Fruit fly (Drosophila melanogaster) whole organism, embryonic: Measurements from ENCODE around the gene SPH93.
A peak's percentile ranks its signal among the peaks of the same experiment; 100 is the strongest.

Source experiments
- Abd-B ChIP-seq: fragments of 200-800 bp; sonication (Bioruptor generic); optimal IDR thresholded peaks from 2 replicates; lab custom pipeline; 2018; ENCODE audit warnings: missing biosample characterization, mild to moderate bottlenecking, missing genetic modification characterization, moderate library complexity
- Asciz ChIP-seq: fragments of 200-800 bp; sonication (Bioruptor generic); optimal IDR thresholded peaks from 2 replicates; lab custom pipeline; 2017; ENCODE audit warnings: missing biosample characterization, mild to moderate bottlenecking, missing genetic modification characterization, missing genetic modification reagents
- BEAF-32 ChIP-seq: fragments of 200-800 bp; sonication (Bioruptor generic); optimal IDR thresholded peaks from 3 replicates; lab custom pipeline; 2017; ENCODE audit warnings: missing biosample characterization, missing genetic modification characterization, mild to moderate bottlenecking, moderate library complexity, missing genetic modification reagents
- Bdp1 ChIP-seq: fragments of 200-800 bp; sonication (Bioruptor generic); optimal IDR thresholded peaks from 3 replicates; lab custom pipeline; 2016; ENCODE audit warnings: missing biosample characterization, missing genetic modification characterization
- Bgb ChIP-seq: fragments of 200-800 bp; sonication (Bioruptor generic); IDR thresholded peaks from 2 replicates; pipeline ENCODE4 v1.3.6; 2022; ENCODE audit warnings: missing biosample characterization, missing genetic modification characterization; ENCODE audit not compliant: partially characterized antibody
- CG10366 ChIP-seq: fragments of 200-800 bp; sonication (Bioruptor generic); IDR thresholded peaks from 2 replicates; pipeline ENCODE4 v1.3.6; 2022; ENCODE audit warnings: missing biosample characterization, missing genetic modification characterization
- CG11560 ChIP-seq: fragments of 200-800 bp; sonication (Bioruptor generic); IDR thresholded peaks from 3 replicates; pipeline ENCODE4 v1.3.6; 2022; ENCODE audit warnings: missing biosample characterization, missing genetic modification characterization
- CG13624 ChIP-seq: fragments of 200-800 bp; sonication (Bioruptor generic); optimal IDR thresholded peaks from 2 replicates; lab custom pipeline; 2016; ENCODE audit warnings: missing biosample characterization, missing genetic modification characterization
- CG13894 ChIP-seq: fragments of 200-800 bp; sonication (Bioruptor generic); optimal IDR thresholded peaks from 3 replicates; lab custom pipeline; 2018; ENCODE audit warnings: missing biosample characterization, mild to moderate bottlenecking, missing genetic modification characterization, moderate library complexity
- CG15514 ChIP-seq: fragments of 200-800 bp; sonication (Bioruptor generic); optimal IDR thresholded peaks from 3 replicates; lab custom pipeline; 2017; ENCODE audit warnings: missing biosample characterization, missing genetic modification characterization, mild to moderate bottlenecking, moderate library complexity, missing genetic modification reagents
- CG32532 ChIP-seq: fragments of 200-800 bp; sonication (Bioruptor generic); IDR thresholded peaks from 2 replicates; pipeline ENCODE4 v1.3.6; 2022; ENCODE audit warnings: missing biosample characterization, missing genetic modification characterization
- CG34422 ChIP-seq: fragments of 200-800 bp; sonication (Bioruptor generic); IDR thresholded peaks from 3 replicates; pipeline ENCODE4 v1.3.6; 2022; ENCODE audit warnings: missing biosample characterization, missing genetic modification characterization
- CG4328 ChIP-seq: fragments of 200-800 bp; sonication (Bioruptor generic); optimal IDR thresholded peaks from 3 replicates; lab custom pipeline; 2017; ENCODE audit warnings: missing biosample characterization, missing genetic modification reagents, missing genetic modification characterization
- CG8924 ChIP-seq: fragments of 200-800 bp; optimal IDR thresholded peaks from 3 replicates; lab custom pipeline; 2019; ENCODE audit warnings: missing biosample characterization, mild to moderate bottlenecking, missing genetic modification characterization, moderate library complexity
- CG9932 ChIP-seq: fragments of 200-800 bp; sonication (Bioruptor generic); IDR thresholded peaks from 2 replicates; pipeline ENCODE4 v1.3.6; 2022; ENCODE audit warnings: missing biosample characterization, missing genetic modification characterization
- CkIIα-i1 ChIP-seq: fragments of 200-800 bp; sonication (Bioruptor generic); IDR thresholded peaks from 2 replicates; pipeline ENCODE4 v1.3.6; 2022; ENCODE audit warnings: missing biosample characterization, missing genetic modification characterization
- D ChIP-seq, 2 experiments: fragments of 200-800 bp in 1 of 2; fragments of >200 bp in 1 of 2; sonication (Bioruptor generic) in 1 of 2; optimal IDR thresholded peaks; 2 replicates in 1 of 2; 3 replicates in 1 of 2; lab custom pipeline; 2017; ENCODE audit warnings: mild to moderate bottlenecking in 1 of 2, missing biosample characterization in 1 of 2, missing genetic modification characterization in 1 of 2, missing genetic modification reagents in 1 of 2
- D19A ChIP-seq: fragments of 200-800 bp; optimal IDR thresholded peaks from 3 replicates; lab custom pipeline; 2019; ENCODE audit warnings: missing biosample characterization, mild to moderate bottlenecking, missing genetic modification characterization, moderate library complexity
- Dbx ChIP-seq: fragments of 200-800 bp; sonication (Bioruptor generic); IDR thresholded peaks from 3 replicates; pipeline ENCODE4 v1.3.6; 2022; ENCODE audit warnings: missing biosample characterization, missing genetic modification characterization
- Drgx ChIP-seq: fragments of 200-800 bp; sonication (Bioruptor generic); IDR thresholded peaks from 2 replicates; pipeline ENCODE4 v1.3.6; 2022; ENCODE audit warnings: missing biosample characterization, missing genetic modification characterization
- HLH4C ChIP-seq: fragments of 200-800 bp; sonication (Bioruptor generic); IDR thresholded peaks from 3 replicates; pipeline ENCODE4 v1.3.6; 2022; ENCODE audit warnings: missing biosample characterization, missing genetic modification characterization; ENCODE audit not compliant: partially characterized antibody
- Jarid2 ChIP-seq: fragments of 200-800 bp; sonication (Bioruptor generic); optimal IDR thresholded peaks from 3 replicates; lab custom pipeline; 2017; ENCODE audit warnings: mild to moderate bottlenecking, missing biosample characterization, missing genetic modification reagents, missing genetic modification characterization
- Med ChIP-seq: fragments of 200-800 bp; sonication (Bioruptor generic); peaks from one replicate; lab custom pipeline; 2016; ENCODE audit warnings: missing biosample characterization, missing genetic modification characterization, mild to moderate bottlenecking, inconsistent platforms, moderate library complexity
- Rfx ChIP-seq: fragments of 200-800 bp; sonication (Bioruptor generic); IDR thresholded peaks from 2 replicates; pipeline ENCODE4 v1.3.6; 2022; ENCODE audit warnings: missing biosample characterization, missing genetic modification characterization
- Six4 ChIP-seq: fragments of 200-800 bp; sonication (Bioruptor generic); optimal IDR thresholded peaks from 2 replicates; lab custom pipeline; 2016; ENCODE audit warnings: missing biosample characterization, missing genetic modification characterization
- Sox102F ChIP-seq: fragments of 200-800 bp; sonication (Bioruptor generic); optimal IDR thresholded peaks from 2 replicates; lab custom pipeline; 2018; ENCODE audit warnings: missing biosample characterization, mild to moderate bottlenecking, missing genetic modification characterization, moderate library complexity
- bsh ChIP-seq, 2 experiments: fragments of 200-800 bp; sonication (Bioruptor generic); optimal IDR thresholded peaks; 2 replicates each; lab custom pipeline; 2017 to 2018; ENCODE audit warnings: mild to moderate bottlenecking in 2 of 2, missing biosample characterization in 2 of 2, missing genetic modification characterization in 2 of 2, moderate library complexity in 1 of 2
- chinmo ChIP-seq: fragments of 200-800 bp; sonication (Bioruptor generic); IDR thresholded peaks from 4 replicates; pipeline ENCODE4 v1.3.6; 2022; ENCODE audit warnings: missing biosample characterization, missing genetic modification characterization; ENCODE audit not compliant: partially characterized antibody
- gcm2 ChIP-seq: fragments of 200-800 bp; sonication (Bioruptor generic); optimal IDR thresholded peaks from 2 replicates; lab custom pipeline; 2016; ENCODE audit warnings: missing biosample characterization, missing genetic modification characterization
- kni ChIP-seq: fragments of 200-800 bp; sonication (Bioruptor generic); optimal IDR thresholded peaks from 3 replicates; lab custom pipeline; 2017; ENCODE audit warnings: mild to moderate bottlenecking, missing biosample characterization, missing genetic modification reagents, missing genetic modification characterization
- nerfin-2 ChIP-seq: fragments of 200-800 bp; sonication (Bioruptor generic); IDR thresholded peaks from 2 replicates; pipeline ENCODE4 v1.3.6; 2022; ENCODE audit warnings: missing biosample characterization, missing genetic modification characterization; ENCODE audit not compliant: partially characterized antibody
- nom ChIP-seq: fragments of 200-800 bp; sonication (Bioruptor generic); optimal IDR thresholded peaks from 2 replicates; lab custom pipeline; 2017; ENCODE audit warnings: missing biosample characterization, missing genetic modification characterization, mild to moderate bottlenecking, moderate library complexity, missing genetic modification reagents
- onecut ChIP-seq: fragments of 200-800 bp; sonication (Bioruptor generic); IDR thresholded peaks from 2 replicates; pipeline ENCODE4 v1.3.6; 2022; ENCODE audit warnings: missing biosample characterization, missing genetic modification characterization
- pan ChIP-seq, 4 experiments: fragments of >200 bp in 3 of 4; fragments of 200-800 bp in 1 of 4; sonication (Bioruptor generic) in 1 of 4; optimal IDR thresholded peaks in 3 of 4; IDR thresholded peaks in 1 of 4; 2 replicates each; pipeline versions ENCODE4 v1.3.6 to Lab custom; 2017 to 2022; ENCODE audit warnings: missing biosample characterization in 2 of 4, missing genetic modification characterization in 2 of 4, mixed read lengths in 1 of 4
- sd ChIP-seq: fragments of 200-800 bp; sonication (Bioruptor generic); optimal IDR thresholded peaks from 3 replicates; lab custom pipeline; 2018; ENCODE audit warnings: missing biosample characterization, mild to moderate bottlenecking, missing genetic modification characterization, moderate library complexity
- slbo ChIP-seq: fragments of 200-800 bp; sonication (Bioruptor generic); IDR thresholded peaks from 2 replicates; pipeline ENCODE4 v1.3.6; 2022; ENCODE audit warnings: missing biosample characterization, missing genetic modification characterization
- slp2 ChIP-seq: fragments of 200-800 bp; sonication (Bioruptor generic); optimal IDR thresholded peaks from 2 replicates; lab custom pipeline; 2016; ENCODE audit warnings: missing biosample characterization, missing genetic modification characterization
- stc ChIP-seq: fragments of 200-800 bp; sonication (Bioruptor generic); IDR thresholded peaks from 2 replicates; pipeline ENCODE4 v1.3.6; 2022; ENCODE audit warnings: missing biosample characterization, missing genetic modification characterization
- wek ChIP-seq: fragments of 200-800 bp; sonication (Bioruptor generic); optimal IDR thresholded peaks from 3 replicates; lab custom pipeline; 2018; ENCODE audit warnings: missing biosample characterization, mild to moderate bottlenecking, missing genetic modification characterization, moderate library complexity
- zen ChIP-seq: fragments of 200-800 bp; sonication (Bioruptor generic); optimal IDR thresholded peaks from 3 replicates; lab custom pipeline; 2018; ENCODE audit warnings: missing biosample characterization, mild to moderate bottlenecking, missing genetic modification characterization, moderate library complexity

SPH93 gene

dm6 chr2L:17449608-17450504, 5.9 kb downstream of the SPH93 start, which contains the start of gene dl (continued):
- TF ChIP-seq CG13624 (GFP tag; lab: Kevin White, UChicago) (peak; percentile 42), CG9932 (GFP tag; lab: Robert Waterston, UW) (peak; percentile 33; the same call in 1 of the 2 replicates), CG13894 (tag; lab: Kevin White, UChicago) (peak; percentile 7), HLH4C (peak; percentile 39; the same call in 1 of the 3 replicates), nom (GFP tag; lab: Kevin White, UChicago) (peak; percentile 18), onecut (0 out of 2 replicates have a peak, but pooled peaks have one; percentile 4), slp2 (GFP tag; lab: Kevin White, UChicago) (no peak), Sox102F (GFP tag; lab: Kevin White, UChicago) (peak; percentile 27), Rfx (GFP tag; lab: Robert Waterston, UW) (peak; percentile 27; the same call in 1 of the 2 replicates), CG34422 (GFP tag; lab: Robert Waterston, UW) (peak; percentile 18; the same call in 1 of the 3 replicates), Bdp1 (GFP tag; lab: Kevin White, UChicago) (no peak), CG10366 (GFP tag; lab: Robert Waterston, UW) (no peak), CG15514 (GFP tag; lab: Kevin White, UChicago) (peak; percentile 14), Jarid2 (GFP tag; lab: Kevin White, UChicago) (peak; percentile 90), zen (no peak), CkIIα-i1 (GFP tag; lab: Robert Waterston, UW) (no peak), CG32532 (GFP tag; lab: Robert Waterston, UW) (no peak; the same call in 1 of the 2 replicates), CG11560 (tag; lab: Robert Waterston, UW) (peak; percentile 47; the same call in 1 of the 3 replicates), CG8924 (tag; lab: Kevin White, UChicago) (no peak), Asciz (GFP tag; lab: Kevin White, UChicago) (peak; percentile 5), wek (no peak), chinmo (peak; percentile 85; the same call in 3 of the 4 replicates), stc (GFP tag; lab: Robert Waterston, UW) (no peak), Med (GFP tag; lab: Kevin White, UChicago) (peak; percentile 85), gcm2 (GFP tag; lab: Kevin White, UChicago) (no peak), Dbx (GFP tag; lab: Robert Waterston, UW) (peak; percentile 11; the same call in 1 of the 3 replicates), D19A (tag; lab: Kevin White, UChicago) (peak; percentile 10), slbo (GFP tag; lab: Robert Waterston, UW) (peak; percentile 28), pan (optimal IDR thresholded peaks at IDR 0.05; lab: Kevin White, UChicago) (no peak), pan (GFP tag; optimal IDR thresholded peaks at IDR 0.05 in 1 of 2, IDR thresholded peaks at IDR 0.05 in 1 of 2) (no peak), nerfin-2 (GFP tag; lab: Robert Waterston, UW) (peak; percentile 37; the same call in 1 of the 2 replicates), BEAF-32 (peak; percentile 4), D (optimal IDR thresholded peaks at IDR 0.05; lab: Kevin White, UChicago) (no peak), D (GFP tag; optimal IDR thresholded peaks at IDR 0.05; lab: Kevin White, UChicago) (no peak), bsh (GFP tag; optimal IDR thresholded peaks at IDR 0.05; lab: Kevin White, UChicago) (peak; percentile 2 to 43), Bgb (GFP tag; lab: Robert Waterston, UW) (peak; percentile 36; the same call in 1 of the 2 replicates), kni (GFP tag; lab: Kevin White, UChicago) (peak; percentile 75), Drgx (GFP tag; lab: Robert Waterston, UW) (peak; percentile 68), Abd-B (GFP tag; lab: Kevin White, UChicago) (no peak), sd (tag; lab: Kevin White, UChicago) (peak; percentile 68), Six4 (no peak), CG4328 (GFP tag; lab: Kevin White, UChicago) (no peak)
